Worm (Caenorhabditis elegans): ENCODE data around the gene hrde-2.

ce11 chrV:15055873-15056272 lies 51.0 kb downstream of the hrde-2 start, which contains the start of gene C25D7.16:
- TF ChIP-seq pqm-1 (tag; optimal IDR thresholded peaks at IDR 0.05) (no peak), unc-42 (tag; optimal IDR thresholded peaks at IDR 0.05) (no peak), pag-3 (tag; optimal IDR thresholded peaks at IDR 0.05; ENCODE audit: borderline replicate concordance) (no peak), fkh-10 (GFP tag; optimal IDR thresholded peaks at IDR 0.05) (no peak), rnt-1 (tag; optimal IDR thresholded peaks at IDR 0.05) (no peak)

Measured in whole organism, late embryonic.